Fruit fly (Drosophila melanogaster) whole organism, embryonic: ENCODE data around the gene lute.

Experiments
- ATbp ChIP-seq: fragments of 200-800 bp; sonication (Bioruptor generic); optimal IDR thresholded peaks from 2 replicates; lab custom pipeline; 2017; ENCODE audit warnings: missing biosample characterization, mild to moderate bottlenecking, missing genetic modification characterization, missing genetic modification reagents
- Ada2b ChIP-seq: fragments of 200-800 bp; sonication (Bioruptor generic); IDR thresholded peaks from 2 replicates; pipeline ENCODE4 v1.3.6; 2022; ENCODE audit warnings: missing biosample characterization, missing genetic modification characterization
- Adf1 ChIP-seq: fragments of 200-800 bp; sonication (Bioruptor generic); IDR thresholded peaks from 2 replicates; pipeline ENCODE4 v1.3.6; 2022; ENCODE audit warnings: missing biosample characterization, missing genetic modification characterization
- Awh ChIP-seq: fragments of 200-800 bp; sonication (Bioruptor generic); IDR thresholded peaks from 2 replicates; pipeline ENCODE4, ENCODE4 v1.3.6; 2022; ENCODE audit warnings: missing biosample characterization, missing genetic modification characterization
- Bdp1 ChIP-seq: fragments of 200-800 bp; sonication (Bioruptor generic); optimal IDR thresholded peaks from 3 replicates; lab custom pipeline; 2016; ENCODE audit warnings: missing biosample characterization, missing genetic modification characterization
- BtbVII ChIP-seq: fragments of 200-800 bp; sonication (Bioruptor generic); optimal IDR thresholded peaks from 3 replicates; lab custom pipeline; 2017; ENCODE audit warnings: missing biosample characterization, mild to moderate bottlenecking, missing genetic modification characterization
- Bteb2 ChIP-seq: fragments of 200-800 bp; sonication (Bioruptor generic); optimal IDR thresholded peaks from 2 replicates; lab custom pipeline; 2016; ENCODE audit warnings: missing biosample characterization, missing genetic modification characterization
- CG13775 ChIP-seq: fragments of 200-800 bp; sonication (Bioruptor generic); optimal IDR thresholded peaks from 3 replicates; lab custom pipeline; 2017; ENCODE audit warnings: missing biosample characterization, mild to moderate bottlenecking, missing genetic modification characterization
- CG14965 ChIP-seq: fragments of 200-800 bp; sonication (Bioruptor generic); optimal IDR thresholded peaks from 2 replicates; lab custom pipeline; 2016; ENCODE audit warnings: missing biosample characterization, missing genetic modification characterization, borderline replicate concordance
- CG17829 ChIP-seq: fragments of 200-800 bp; optimal IDR thresholded peaks from 2 replicates; lab custom pipeline; 2019; ENCODE audit warnings: missing biosample characterization, mild to moderate bottlenecking, missing genetic modification characterization, moderate library complexity
- CG17912 ChIP-seq: fragments of 200-800 bp; sonication (Bioruptor generic); optimal IDR thresholded peaks from 2 replicates; lab custom pipeline; 2018; ENCODE audit warnings: missing biosample characterization, mild to moderate bottlenecking, missing genetic modification characterization
- CG1832 ChIP-seq: fragments of 200-800 bp; sonication (Bioruptor generic); optimal IDR thresholded peaks from 2 replicates; lab custom pipeline; 2017; ENCODE audit warnings: missing biosample characterization, mild to moderate bottlenecking, missing genetic modification characterization, inconsistent platforms
- CG2712 ChIP-seq: fragments of 200-800 bp; optimal IDR thresholded peaks from 3 replicates; lab custom pipeline; 2019; ENCODE audit warnings: missing biosample characterization, mild to moderate bottlenecking, missing genetic modification characterization, moderate library complexity
- CG30020 ChIP-seq: fragments of 200-800 bp; optimal IDR thresholded peaks from 2 replicates; lab custom pipeline; 2019; ENCODE audit warnings: missing biosample characterization, mild to moderate bottlenecking, missing genetic modification characterization, moderate library complexity
- CG32767 ChIP-seq: fragments of 200-800 bp; sonication (Bioruptor generic); IDR thresholded peaks from 2 replicates; pipeline ENCODE4 v1.3.6; 2022; ENCODE audit warnings: missing biosample characterization, missing genetic modification characterization
- CG34224 ChIP-seq: fragments of 200-800 bp; sonication (Bioruptor generic); IDR thresholded peaks from 3 replicates; pipeline ENCODE4 v1.3.6; 2022; ENCODE audit warnings: missing biosample characterization, missing genetic modification characterization; ENCODE audit not compliant: partially characterized antibody
- CG4328 ChIP-seq: fragments of 200-800 bp; sonication (Bioruptor generic); optimal IDR thresholded peaks from 3 replicates; lab custom pipeline; 2017; ENCODE audit warnings: missing biosample characterization, missing genetic modification reagents, missing genetic modification characterization
- CG4707 ChIP-seq: fragments of 200-800 bp; sonication (Bioruptor generic); optimal IDR thresholded peaks from 2 replicates; lab custom pipeline; 2018; ENCODE audit warnings: missing biosample characterization, mild to moderate bottlenecking, missing genetic modification characterization, moderate library complexity
- CG6272 ChIP-seq: fragments of 200-800 bp; sonication (Bioruptor generic); IDR thresholded peaks from 2 replicates; pipeline ENCODE4 v1.3.6; 2022; ENCODE audit warnings: missing biosample characterization, missing genetic modification characterization
- CG6654 ChIP-seq: fragments of 200-800 bp; sonication (Bioruptor generic); optimal IDR thresholded peaks from 2 replicates; lab custom pipeline; 2017; ENCODE audit warnings: missing biosample characterization, mild to moderate bottlenecking, missing genetic modification characterization
- CG6683 ChIP-seq: fragments of 200-800 bp; sonication (Bioruptor generic); optimal IDR thresholded peaks from 2 replicates; lab custom pipeline; 2017; ENCODE audit warnings: missing biosample characterization, mild to moderate bottlenecking, missing genetic modification characterization, missing genetic modification reagents
- CG7987 ChIP-seq: fragments of 200-800 bp; sonication (Bioruptor generic); optimal IDR thresholded peaks from 2 replicates; lab custom pipeline; 2018; ENCODE audit warnings: missing biosample characterization, mild to moderate bottlenecking, missing genetic modification characterization, moderate library complexity
- CG8089 ChIP-seq: fragments of 200-800 bp; sonication (Bioruptor generic); optimal IDR thresholded peaks from 3 replicates; lab custom pipeline; 2016; ENCODE audit warnings: missing biosample characterization, missing genetic modification characterization
- CG9817 ChIP-seq: fragments of 200-800 bp; sonication (Bioruptor generic); optimal IDR thresholded peaks from 2 replicates; lab custom pipeline; 2018; ENCODE audit warnings: missing biosample characterization, mild to moderate bottlenecking, missing genetic modification characterization, moderate library complexity
- CoRest ChIP-seq: fragments of 200-800 bp; sonication (Bioruptor generic); optimal IDR thresholded peaks from 3 replicates; lab custom pipeline; 2018; ENCODE audit warnings: missing biosample characterization, mild to moderate bottlenecking, missing genetic modification characterization, moderate library complexity
- Ets65A ChIP-seq: fragments of 200-800 bp; sonication (Bioruptor generic); peaks from one replicate; lab custom pipeline; 2016; ENCODE audit warnings: missing biosample characterization, missing genetic modification characterization
- HLH3B ChIP-seq: fragments of 200-800 bp; sonication (Bioruptor generic); IDR thresholded peaks from 2 replicates; pipeline ENCODE4 v1.3.6; 2022; ENCODE audit warnings: missing biosample characterization, missing genetic modification characterization
- HLH4C ChIP-seq: fragments of 200-800 bp; sonication (Bioruptor generic); IDR thresholded peaks from 3 replicates; pipeline ENCODE4 v1.3.6; 2022; ENCODE audit warnings: missing biosample characterization, missing genetic modification characterization; ENCODE audit not compliant: partially characterized antibody
- HmgZ ChIP-seq: fragments of 200-800 bp; sonication (Bioruptor generic); optimal IDR thresholded peaks from 2 replicates; lab custom pipeline; 2018; ENCODE audit warnings: missing biosample characterization, mild to moderate bottlenecking, missing genetic modification characterization
- Jarid2 ChIP-seq: fragments of 200-800 bp; sonication (Bioruptor generic); optimal IDR thresholded peaks from 3 replicates; lab custom pipeline; 2017; ENCODE audit warnings: mild to moderate bottlenecking, missing biosample characterization, missing genetic modification reagents, missing genetic modification characterization
- Poxn ChIP-seq: fragments of 200-800 bp; sonication (Bioruptor generic); IDR thresholded peaks from 2 replicates; pipeline ENCODE4 v1.3.6; 2022; ENCODE audit warnings: missing biosample characterization, missing genetic modification characterization
- Scr ChIP-seq: fragments of 200-800 bp; sonication (Bioruptor generic); IDR thresholded peaks from 2 replicates; pipeline ENCODE4 v1.3.6; 2022; ENCODE audit warnings: missing biosample characterization, missing genetic modification characterization; ENCODE audit not compliant: partially characterized antibody
- Side ChIP-seq: fragments of 200-800 bp; sonication (Bioruptor generic); optimal IDR thresholded peaks from 2 replicates; lab custom pipeline; 2016; ENCODE audit warnings: missing biosample characterization, missing genetic modification characterization
- ap ChIP-seq: fragments of 200-800 bp; sonication (Bioruptor generic); IDR thresholded peaks from 2 replicates; pipeline ENCODE4 v1.3.6; 2022; ENCODE audit warnings: missing biosample characterization, missing genetic modification characterization
- ems ChIP-seq: fragments of 200-800 bp; sonication (Bioruptor generic); optimal IDR thresholded peaks from 3 replicates; lab custom pipeline; 2016; ENCODE audit warnings: missing biosample characterization, missing genetic modification characterization
- ewg ChIP-seq: fragments of 200-800 bp; sonication (Bioruptor generic); optimal IDR thresholded peaks from 3 replicates; lab custom pipeline; 2017; ENCODE audit warnings: mild to moderate bottlenecking, missing biosample characterization, missing genetic modification reagents, missing genetic modification characterization
- fd64A ChIP-seq: fragments of 200-800 bp; sonication (Bioruptor generic); optimal IDR thresholded peaks from 3 replicates; lab custom pipeline; 2018; ENCODE audit warnings: missing biosample characterization, mild to moderate bottlenecking, missing genetic modification characterization
- gce ChIP-seq: fragments of 200-800 bp; sonication (Bioruptor generic); IDR thresholded peaks from 3 replicates; pipeline ENCODE4 v1.3.6; 2022; ENCODE audit warnings: missing biosample characterization, missing genetic modification characterization
- hbn ChIP-seq: fragments of 200-800 bp; sonication (Bioruptor generic); IDR thresholded peaks from 2 replicates; pipeline ENCODE4 v1.3.6; 2022; ENCODE audit warnings: missing biosample characterization, missing genetic modification characterization; ENCODE audit not compliant: partially characterized antibody
- ind ChIP-seq: fragments of 200-800 bp; sonication (Bioruptor generic); optimal IDR thresholded peaks from 3 replicates; lab custom pipeline; 2016; ENCODE audit warnings: missing biosample characterization, missing genetic modification characterization
- lmd ChIP-seq: fragments of 200-800 bp; sonication (Bioruptor generic); IDR thresholded peaks from 2 replicates; pipeline ENCODE4 v1.3.6; 2022; ENCODE audit warnings: missing biosample characterization, missing genetic modification characterization
- luna ChIP-seq: fragments of 200-800 bp; sonication (Bioruptor generic); optimal IDR thresholded peaks from 2 replicates; lab custom pipeline; 2016; ENCODE audit warnings: missing biosample characterization, missing genetic modification characterization
- nmo ChIP-seq: fragments of 200-800 bp; sonication (Bioruptor generic); optimal IDR thresholded peaks from 2 replicates; lab custom pipeline; 2018; ENCODE audit warnings: missing biosample characterization, mild to moderate bottlenecking, missing genetic modification characterization, moderate library complexity
- onecut ChIP-seq: fragments of 200-800 bp; sonication (Bioruptor generic); IDR thresholded peaks from 2 replicates; pipeline ENCODE4 v1.3.6; 2022; ENCODE audit warnings: missing biosample characterization, missing genetic modification characterization
- prd ChIP-seq, 3 experiments: fragments of >200 bp in 2 of 3; fragments of 200-800 bp in 1 of 3; sonication (Bioruptor generic) in 1 of 3; optimal IDR thresholded peaks in 2 of 3; IDR thresholded peaks in 1 of 3; 2 replicates in 2 of 3; 3 replicates in 1 of 3; pipeline versions ENCODE4 v1.3.6 to Lab custom; 2017 to 2022; ENCODE audit warnings: missing biosample characterization in 1 of 3, missing genetic modification characterization in 1 of 3
- repo ChIP-seq: fragments of 200-800 bp; sonication (Bioruptor generic); optimal IDR thresholded peaks from 2 replicates; lab custom pipeline; 2016; ENCODE audit warnings: missing biosample characterization, missing genetic modification characterization
- salm ChIP-seq: fragments of 200-800 bp; sonication (Bioruptor generic); optimal IDR thresholded peaks from 2 replicates; lab custom pipeline; 2018; ENCODE audit warnings: missing biosample characterization, mild to moderate bottlenecking, missing genetic modification characterization
- sr ChIP-seq: fragments of 200-800 bp; sonication (Bioruptor generic); IDR thresholded peaks from 3 replicates; pipeline ENCODE4 v1.3.6; 2022; ENCODE audit warnings: missing biosample characterization, missing genetic modification characterization
- ssp ChIP-seq: fragments of 200-800 bp; sonication (Bioruptor generic); IDR thresholded peaks from 2 replicates; pipeline ENCODE4 v1.3.6; 2022; ENCODE audit warnings: missing biosample characterization, missing genetic modification characterization
- tin ChIP-seq: fragments of 200-800 bp; sonication (Bioruptor generic); optimal IDR thresholded peaks from 3 replicates; lab custom pipeline; 2016; ENCODE audit warnings: missing biosample characterization, missing genetic modification characterization
- usp ChIP-seq: fragments of >200 bp; optimal IDR thresholded peaks from 2 replicates; lab custom pipeline; 2017; ENCODE audit warnings: missing biosample characterization, missing genetic modification characterization

The lute gene

DNA sequence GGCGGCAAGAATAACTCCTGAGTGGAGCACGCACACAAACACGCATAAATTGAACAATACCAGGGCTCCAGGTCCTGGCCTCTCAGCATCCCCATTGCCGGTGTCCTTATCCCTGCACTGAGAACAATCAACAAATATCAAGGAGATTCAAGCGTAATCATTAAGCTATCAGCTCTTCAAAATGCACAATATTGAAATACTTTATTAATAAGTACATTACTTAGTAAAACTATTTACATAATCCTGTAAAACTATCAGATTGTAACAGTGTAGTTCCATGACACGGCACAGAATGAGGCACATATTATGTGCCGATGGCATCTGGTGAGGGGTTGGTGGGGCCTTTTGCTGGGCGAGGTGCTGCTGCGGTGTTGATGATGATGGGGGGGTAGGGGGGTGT, 8.7 kb upstream of the lute start (continued):
- TF ChIP-seq CG6654 (GFP tag; lab: Kevin White, UChicago) = no peak
- TF ChIP-seq CG6683 (GFP tag; lab: Kevin White, UChicago) = no peak
- peak; percentile 13; the same call in 1 of the 2 replicates for TF ChIP-seq Awh (GFP tag; lab: Robert Waterston, UW)
- no peak for TF ChIP-seq hbn (GFP tag; lab: Robert Waterston, UW)
- no peak for TF ChIP-seq CG17829 (tag; lab: Kevin White, UChicago)
- TF ChIP-seq ssp = 0 out of 2 replicates have a peak, but pooled peaks have one; percentile 33
- no peak for TF ChIP-seq Bteb2 (GFP tag; lab: Kevin White, UChicago)
- no peak for TF ChIP-seq HmgZ (tag; lab: Kevin White, UChicago)
- no peak for TF ChIP-seq CG7987 (GFP tag; lab: Kevin White, UChicago)
- TF ChIP-seq HLH3B = peak; percentile 54; the same call in 1 of the 2 replicates
- TF ChIP-seq onecut (GFP tag; lab: Robert Waterston, UW) = no peak
- TF ChIP-seq Jarid2 (GFP tag; lab: Kevin White, UChicago) = no peak
- no peak for TF ChIP-seq luna
- no peak for TF ChIP-seq ems (GFP tag; lab: Kevin White, UChicago)
- no peak for TF ChIP-seq gce (GFP tag; lab: Robert Waterston, UW)
- no peak for TF ChIP-seq CG6272 (GFP tag; lab: Robert Waterston, UW)
- no peak for TF ChIP-seq CG4707 (GFP tag; lab: Kevin White, UChicago)
- no peak for TF ChIP-seq fd64A (GFP tag; lab: Kevin White, UChicago)
- TF ChIP-seq Scr (GFP tag; lab: Robert Waterston, UW) = no peak
- no peak for TF ChIP-seq CG32767 (GFP tag; lab: Robert Waterston, UW)
- no peak for TF ChIP-seq ap
- TF ChIP-seq CoRest = no peak
- TF ChIP-seq salm (tag; lab: Kevin White, UChicago) = no peak
- TF ChIP-seq Adf1 (GFP tag; lab: Robert Waterston, UW) = no peak
- TF ChIP-seq prd (optimal IDR thresholded peaks at IDR 0.05; lab: Kevin White, UChicago) = no peak
- TF ChIP-seq prd (GFP tag; IDR thresholded peaks at IDR 0.05; lab: Robert Waterston, UW) = no peak
- no peak for TF ChIP-seq CG2712 (tag; lab: Kevin White, UChicago)
- TF ChIP-seq usp (GFP tag; lab: Kevin White, UChicago) = no peak
- TF ChIP-seq CG17912 (GFP tag; lab: Kevin White, UChicago) = no peak
- no peak for TF ChIP-seq repo (GFP tag; lab: Kevin White, UChicago)
- TF ChIP-seq CG8089 (GFP tag; lab: Kevin White, UChicago) = no peak
- no peak for TF ChIP-seq BtbVII
- TF ChIP-seq CG34224 (GFP tag; lab: Robert Waterston, UW) = no peak
- TF ChIP-seq tin (GFP tag; lab: Kevin White, UChicago) = no peak
- peak; percentile 7 for TF ChIP-seq ATbp (GFP tag; lab: Kevin White, UChicago)
- TF ChIP-seq CG9817 (tag; lab: Kevin White, UChicago) = peak; percentile 24
- no peak for TF ChIP-seq CG30020 (tag; lab: Kevin White, UChicago)
- no peak; the same call in 1 of the 2 replicates for TF ChIP-seq lmd
- TF ChIP-seq Side (GFP tag; lab: Kevin White, UChicago) = no peak
- TF ChIP-seq HLH4C (GFP tag; lab: Robert Waterston, UW) = no peak
- TF ChIP-seq ewg (GFP tag; lab: Kevin White, UChicago) = no peak
- no peak for TF ChIP-seq Poxn
- TF ChIP-seq CG1832 (GFP tag; lab: Kevin White, UChicago) = no peak
- no peak for TF ChIP-seq sr (GFP tag; lab: Robert Waterston, UW)
- no peak for TF ChIP-seq Bdp1
- peak; percentile 2 for TF ChIP-seq nmo (GFP tag; lab: Kevin White, UChicago)
- no peak for TF ChIP-seq CG4328 (GFP tag; lab: Kevin White, UChicago)
- TF ChIP-seq CG14965 (GFP tag; lab: Kevin White, UChicago) = no peak
- no peak for TF ChIP-seq Ets65A (GFP tag; lab: Kevin White, UChicago)
- TF ChIP-seq ind (GFP tag; lab: Kevin White, UChicago) = peak; percentile 11
- no peak for TF ChIP-seq Ada2b (GFP tag; lab: Robert Waterston, UW)
- TF ChIP-seq CG13775 = no peak
